Worm (Caenorhabditis elegans) whole organism, young adult: ENCODE results near the gene Y57A10A.27.

Experiments used
- B0035.1 ChIP-seq: sonication (generic microtip); optimal IDR thresholded peaks from 2 replicates; lab custom pipeline; 2016; ENCODE audit warnings: missing genetic modification characterization, mild to moderate bottlenecking, missing compliant biosample characterization, missing genotype, missing genetic modification reagents
- C06A6.2 ChIP-seq: fragments of 200-800 bp; sonication (Bioruptor generic); conservative IDR thresholded peaks from 2 replicates; pipeline ENCODE4 v1.3.6; 2022; ENCODE audit warnings: missing genetic modification characterization, missing compliant biosample characterization
- C17E4.6 ChIP-seq: fragments of 200-800 bp; sonication (Bioruptor generic); IDR thresholded peaks from 2 replicates; pipeline ENCODE4 v1.3.6; 2022; ENCODE audit warnings: missing genetic modification reagents, missing genetic modification characterization, missing compliant biosample characterization
- D2030.7 ChIP-seq: fragments of 200-800 bp; sonication (Bioruptor generic); IDR thresholded peaks from 2 replicates; pipeline ENCODE4 v1.3.6; 2022; ENCODE audit warnings: missing genetic modification reagents, missing genetic modification characterization, missing compliant biosample characterization
- F22D6.2 ChIP-seq: sonication (generic microtip); optimal IDR thresholded peaks from 2 replicates; lab custom pipeline; 2016; ENCODE audit warnings: mild to moderate bottlenecking, missing genetic modification characterization, missing compliant biosample characterization
- F33H1.4 ChIP-seq: fragments of 200-800 bp; sonication (Bioruptor generic); IDR thresholded peaks from 2 replicates; pipeline ENCODE4 v1.3.6; 2022; ENCODE audit warnings: missing genetic modification reagents, missing genetic modification characterization, missing compliant biosample characterization
- F55B11.4 ChIP-seq: sonication (generic microtip); optimal IDR thresholded peaks from 2 replicates; lab custom pipeline; 2016; ENCODE audit warnings: missing compliant biosample characterization, missing genetic modification characterization, borderline replicate concordance; ENCODE audit not compliant: insufficient read depth
- K12H6.12 ChIP-seq: fragments of 200-800 bp; sonication (Bioruptor generic); optimal IDR thresholded peaks from 2 replicates; lab custom pipeline; 2018; ENCODE audit warnings: mild to moderate bottlenecking, missing genetic modification characterization, missing compliant biosample characterization
- T07F8.4 ChIP-seq: sonication (generic microtip); optimal IDR thresholded peaks from 2 replicates; lab custom pipeline; 2016; ENCODE audit warnings: mild to moderate bottlenecking, missing genetic modification characterization, moderate library complexity, missing compliant biosample characterization
- Y53F4B.3 ChIP-seq: fragments of 200-800 bp; sonication (Bioruptor generic); IDR thresholded peaks from 2 replicates; pipeline ENCODE4 v1.3.6; 2022; ENCODE audit warnings: missing genetic modification reagents, missing genetic modification characterization, missing compliant biosample characterization
- Y79H2A.3 ChIP-seq: fragments of 200-800 bp; sonication (Bioruptor generic); conservative IDR thresholded peaks from 2 replicates; pipeline ENCODE4 v1.3.6; 2022; ENCODE audit warnings: missing genetic modification reagents, missing genetic modification characterization, missing compliant biosample characterization
- ama-1 ChIP-seq, 3 experiments: fragments of 150-350 bp in 1 of 3; sonication (generic microtip) in 2 of 3; optimal IDR thresholded peaks; 2 replicates each; lab custom pipeline; 2014 to 2018; ENCODE audit warnings: missing biosample characterization in 2 of 3, missing genetic modification characterization in 2 of 3, missing genetic modification reagents in 2 of 3
- aptf-2 ChIP-seq: fragments of 200-800 bp; sonication (Bioruptor generic); conservative IDR thresholded peaks from 2 replicates; pipeline ENCODE4 v1.3.6; 2022; ENCODE audit warnings: missing genetic modification reagents, missing genetic modification characterization, missing compliant biosample characterization
- aptf-3 ChIP-seq: fragments of 200-800 bp; sonication (Bioruptor generic); IDR thresholded peaks from 2 replicates; pipeline ENCODE4 v1.3.6; 2022; ENCODE audit warnings: missing genetic modification characterization, missing compliant biosample characterization
- atf-7 ChIP-seq: sonication (generic microtip); optimal IDR thresholded peaks from 2 replicates; lab custom pipeline; 2017; ENCODE audit warnings: mild to moderate bottlenecking, missing genetic modification characterization, missing compliant biosample characterization
- athp-1 ChIP-seq: sonication (generic microtip); optimal IDR thresholded peaks from 2 replicates; lab custom pipeline; 2017; ENCODE audit warnings: mild to moderate bottlenecking, missing genetic modification characterization, missing compliant biosample characterization
- bed-2 ChIP-seq: fragments of 200-800 bp; sonication (Bioruptor generic); IDR thresholded peaks from 2 replicates; pipeline ENCODE4 v1.3.6; 2022; ENCODE audit warnings: missing genetic modification reagents, missing genetic modification characterization, missing compliant biosample characterization
- ceh-100 ChIP-seq: fragments of 200-800 bp; sonication (Bioruptor generic); IDR thresholded peaks from 2 replicates; pipeline ENCODE4 v1.3.6; 2022; ENCODE audit warnings: missing genetic modification reagents, missing genetic modification characterization, missing compliant biosample characterization
- ceh-58 ChIP-seq: fragments of 200-800 bp; sonication (Bioruptor generic); IDR thresholded peaks from 2 replicates; pipeline ENCODE4 v1.3.6; 2022; ENCODE audit warnings: missing genetic modification characterization, missing compliant biosample characterization
- die-1 ChIP-seq: sonication (generic microtip); optimal IDR thresholded peaks from 2 replicates; lab custom pipeline; 2016; ENCODE audit warnings: missing genotype, mild to moderate bottlenecking, missing genetic modification characterization, missing compliant biosample characterization
- dpl-1 ChIP-seq: fragments of 150-350 bp; optimal IDR thresholded peaks from 2 replicates; lab custom pipeline; 2014; ENCODE audit warnings: missing biosample characterization, missing genetic modification reagents, missing genetic modification characterization
- egl-44 ChIP-seq: fragments of 200-800 bp; sonication (Bioruptor generic); IDR thresholded peaks from 2 replicates; pipeline ENCODE4 v1.3.6; 2022; ENCODE audit warnings: missing genetic modification reagents, missing genetic modification characterization, missing compliant biosample characterization
- hlh-26 ChIP-seq: fragments of 200-800 bp; sonication (Bioruptor generic); conservative IDR thresholded peaks from 2 replicates; pipeline ENCODE4 v1.3.6; 2022; ENCODE audit warnings: missing genetic modification reagents, missing genetic modification characterization, missing compliant biosample characterization
- hmg-20 ChIP-seq: fragments of 200-800 bp; sonication (Bioruptor generic); IDR thresholded peaks from 2 replicates; pipeline ENCODE4 v1.3.6; 2022; ENCODE audit warnings: missing genetic modification reagents, missing genetic modification characterization, missing compliant biosample characterization
- hsf-1 ChIP-seq: fragments of 200-800 bp; sonication (Bioruptor generic); IDR thresholded peaks from 2 replicates; pipeline ENCODE4 v1.3.6; 2022; ENCODE audit warnings: missing genetic modification reagents, missing genetic modification characterization, missing compliant biosample characterization
- let-526 ChIP-seq: fragments of 200-800 bp; sonication (Bioruptor generic); IDR thresholded peaks from 2 replicates; pipeline ENCODE4 v1.3.6; 2022; ENCODE audit warnings: missing genetic modification reagents, missing genetic modification characterization, missing compliant biosample characterization
- lin-26 ChIP-seq: fragments of 200-800 bp; sonication (Bioruptor generic); IDR thresholded peaks from 2 replicates; pipeline ENCODE4 v1.3.6; 2022; ENCODE audit warnings: missing genetic modification reagents, missing genetic modification characterization, missing compliant biosample characterization
- lin-40 ChIP-seq: sonication (generic microtip); optimal IDR thresholded peaks from 2 replicates; lab custom pipeline; 2016; ENCODE audit warnings: missing genetic modification characterization, mild to moderate bottlenecking, missing compliant biosample characterization, missing genotype, missing genetic modification reagents
- lsy-27 ChIP-seq: sonication (generic microtip); optimal IDR thresholded peaks from 2 replicates; lab custom pipeline; 2017; ENCODE audit warnings: missing genetic modification characterization, mild to moderate bottlenecking, missing compliant biosample characterization, antibody characterized with exemption, missing genotype, borderline replicate concordance; ENCODE audit not compliant: insufficient read depth
- madf-10 ChIP-seq: sonication (generic microtip); optimal IDR thresholded peaks from 2 replicates; lab custom pipeline; 2016; ENCODE audit warnings: mild to moderate bottlenecking, missing genetic modification characterization, missing compliant biosample characterization
- madf-8 ChIP-seq: fragments of 200-800 bp; sonication (Bioruptor generic); conservative IDR thresholded peaks from 2 replicates; pipeline ENCODE4 v1.3.6; 2022; ENCODE audit warnings: missing genetic modification reagents, missing genetic modification characterization, missing compliant biosample characterization
- mcd-1 ChIP-seq: fragments of 200-800 bp; sonication (Bioruptor generic); IDR thresholded peaks from 2 replicates; pipeline ENCODE4 v1.3.6; 2022; ENCODE audit warnings: missing genetic modification reagents, missing genetic modification characterization, missing compliant biosample characterization
- mes-4 ChIP-seq: sonication (generic microtip); optimal IDR thresholded peaks from 2 replicates; lab custom pipeline; 2016; ENCODE audit warnings: missing genotype, missing genetic modification characterization, missing compliant biosample characterization
- nfya-2 ChIP-seq: fragments of 200-800 bp; sonication (Bioruptor generic); IDR thresholded peaks from 2 replicates; pipeline ENCODE4 v1.3.6; 2022; ENCODE audit warnings: missing genetic modification reagents, missing genetic modification characterization, missing compliant biosample characterization
- nhr-90 ChIP-seq: sonication (generic microtip); optimal IDR thresholded peaks from 2 replicates; lab custom pipeline; 2016; ENCODE audit warnings: missing genotype, mild to moderate bottlenecking, missing genetic modification characterization, missing compliant biosample characterization
- pbrm-1 ChIP-seq: fragments of 200-800 bp; sonication (Bioruptor generic); IDR thresholded peaks from 2 replicates; pipeline ENCODE4 v1.3.6; 2022; ENCODE audit warnings: missing genetic modification reagents, missing genetic modification characterization, missing compliant biosample characterization
- repo-1 ChIP-seq: sonication (generic microtip); optimal IDR thresholded peaks from 2 replicates; lab custom pipeline; 2017; ENCODE audit warnings: mild to moderate bottlenecking, missing genetic modification characterization, missing compliant biosample characterization
- snpc-3.4 ChIP-seq: sonication (generic microtip); optimal IDR thresholded peaks from 2 replicates; lab custom pipeline; 2017; ENCODE audit warnings: missing genetic modification characterization, mild to moderate bottlenecking, missing compliant biosample characterization, antibody characterized with exemption, moderate library complexity, missing genotype, missing genetic modification reagents
- sptf-2 ChIP-seq: fragments of 200-800 bp; sonication (Bioruptor generic); optimal IDR thresholded peaks from 2 replicates; lab custom pipeline; 2018; ENCODE audit warnings: mild to moderate bottlenecking, missing genetic modification characterization, missing compliant biosample characterization
- tbp1 ChIP-seq: fragments of 200-800 bp; sonication (Bioruptor generic); optimal IDR thresholded peaks from 2 replicates; lab custom pipeline; 2018; ENCODE audit warnings: mild to moderate bottlenecking, missing genetic modification characterization, missing compliant biosample characterization
- tlf-1 ChIP-seq: fragments of 200-800 bp; sonication (Bioruptor generic); optimal IDR thresholded peaks from 2 replicates; lab custom pipeline; 2018; ENCODE audit warnings: mild to moderate bottlenecking, missing genetic modification characterization, missing compliant biosample characterization
- unc-62 ChIP-seq: fragments of 150-350 bp; optimal IDR thresholded peaks from 2 replicates; lab custom pipeline; 2014; ENCODE audit warnings: missing biosample characterization, missing genetic modification reagents, missing genetic modification characterization
- ztf-22 ChIP-seq: fragments of 200-800 bp; sonication (Bioruptor generic); optimal IDR thresholded peaks from 2 replicates; lab custom pipeline; 2018; ENCODE audit warnings: mild to moderate bottlenecking, missing genetic modification characterization, moderate library complexity, missing compliant biosample characterization
- ztf-3 ChIP-seq: fragments of 200-800 bp; sonication (Bioruptor generic); optimal IDR thresholded peaks from 2 replicates; lab custom pipeline; 2018; ENCODE audit warnings: mild to moderate bottlenecking, missing genetic modification characterization, missing compliant biosample characterization
- ztf-6 ChIP-seq: fragments of 200-800 bp; sonication (Bioruptor generic); IDR thresholded peaks from 2 replicates; pipeline ENCODE4 v1.3.6; 2022; ENCODE audit warnings: missing genetic modification reagents, missing genetic modification characterization, missing compliant biosample characterization

Gene Y57A10A.27

ce11 chrII:12241792-12242191 is 33.1 kb downstream of the Y57A10A.27 start:
- TF ChIP-seq lsy-27 (tag; lab: Kevin White, UChicago) (no peak), C06A6.2 (GFP tag; lab: Robert Waterston, UW) (no peak), hlh-26 (GFP tag; lab: Robert Waterston, UW) (no peak), mcd-1 (GFP tag; lab: Robert Waterston, UW) (no peak), snpc-3.4 (no peak), ama-1 (optimal IDR thresholded peaks at IDR 0.05; lab: Kevin White, UChicago) (no peak), ama-1 (GFP tag; optimal IDR thresholded peaks at IDR 0.05; lab: Kevin White, UChicago) (no peak), bed-2 (GFP tag; lab: Robert Waterston, UW) (no peak), sptf-2 (GFP tag; lab: Kevin White, UChicago) (no peak), dpl-1 (GFP tag; lab: Kevin White, UChicago) (no peak), ceh-58 (GFP tag; lab: Robert Waterston, UW) (no peak), hsf-1 (GFP tag; lab: Robert Waterston, UW) (no peak), Y53F4B.3 (GFP tag; lab: Robert Waterston, UW) (no peak), F22D6.2 (tag; lab: Kevin White, UChicago) (no peak), B0035.1 (tag; lab: Kevin White, UChicago) (no peak), let-526 (GFP tag; lab: Robert Waterston, UW) (no peak), madf-10 (tag; lab: Kevin White, UChicago) (no peak), nhr-90 (tag; lab: Kevin White, UChicago) (no peak), ztf-22 (no peak), ztf-6 (GFP tag; lab: Robert Waterston, UW) (no peak), D2030.7 (GFP tag; lab: Robert Waterston, UW) (no peak)

- TF ChIP-seq Y79H2A.3 (GFP tag; lab: Robert Waterston, UW) (no peak), tlf-1 (GFP tag; lab: Kevin White, UChicago) (no peak), nhr-90 (tag; lab: Kevin White, UChicago) (no peak), aptf-2 (no peak), nfya-2 (GFP tag; lab: Robert Waterston, UW) (no peak), mcd-1 (GFP tag; lab: Robert Waterston, UW) (no peak), lin-26 (GFP tag; lab: Robert Waterston, UW) (no peak), ama-1 (optimal IDR thresholded peaks at IDR 0.05; lab: Kevin White, UChicago) (no peak), ama-1 (GFP tag; optimal IDR thresholded peaks at IDR 0.05; lab: Kevin White, UChicago) (no peak), madf-8 (GFP tag; lab: Robert Waterston, UW) (no peak), K12H6.12 (tag; lab: Kevin White, UChicago) (no peak), repo-1 (no peak), C17E4.6 (GFP tag; lab: Robert Waterston, UW) (no peak), die-1 (tag; lab: Kevin White, UChicago) (no peak), athp-1 (tag; lab: Kevin White, UChicago) (no peak), T07F8.4 (tag; lab: Kevin White, UChicago) (no peak), let-526 (GFP tag; lab: Robert Waterston, UW) (no peak)
Observed at ce11 chrII:12240088-12240487, 34.8 kb downstream of the Y57A10A.27 start, which contains the start of gene txdc-12.1. Gene txdc-12.1 (plus strand): TSS chrII:12240388.

- no peak for TF ChIP-seq mcd-1 (GFP tag; lab: Robert Waterston, UW)
- no peak for TF ChIP-seq F33H1.4 (GFP tag; lab: Robert Waterston, UW)
- no peak for TF ChIP-seq nhr-90 (tag; lab: Kevin White, UChicago)
- TF ChIP-seq ceh-100, result no peak
- TF ChIP-seq lsy-27 (tag; lab: Kevin White, UChicago), result no peak
- TF ChIP-seq tbp1 (GFP tag; lab: Kevin White, UChicago), result no peak
- TF ChIP-seq pbrm-1 (GFP tag; lab: Robert Waterston, UW), result no peak
- TF ChIP-seq ztf-3 (GFP tag; lab: Kevin White, UChicago), result no peak
- no peak for TF ChIP-seq atf-7 (tag; lab: Kevin White, UChicago)
- no peak for TF ChIP-seq die-1 (tag; lab: Kevin White, UChicago)
- no peak for TF ChIP-seq unc-62
- no peak for TF ChIP-seq hmg-20 (GFP tag; lab: Robert Waterston, UW)
- TF ChIP-seq lin-40 (tag; lab: Kevin White, UChicago), result no peak
- TF ChIP-seq B0035.1 (tag; lab: Kevin White, UChicago), result no peak
- no peak for TF ChIP-seq mes-4
- no peak for TF ChIP-seq aptf-3
- no peak for TF ChIP-seq F55B11.4 (tag; lab: Kevin White, UChicago)
- no peak for TF ChIP-seq egl-44 (GFP tag; lab: Robert Waterston, UW)
- no peak for TF ChIP-seq tlf-1 (GFP tag; lab: Kevin White, UChicago)
Observed at ce11 chrII:12239449-12239848, 35.4 kb downstream of the Y57A10A.27 start.
